Worm (Caenorhabditis elegans): Measurements from ENCODE around the gene nlp-71.
A peak's percentile ranks its signal among the peaks of the same experiment; 100 is the strongest.

Gene nlp-71

ce11 chrIV:6433424-6433823 is 20.0 kb upstream of the nlp-71 start:
- TF ChIP-seq nhr-84 (tag; optimal IDR thresholded peaks at IDR 0.05): no peak
- no peak for TF ChIP-seq efl-1 (optimal IDR thresholded peaks at IDR 0.05)
- TF ChIP-seq efl-1 (GFP tag; optimal IDR thresholded peaks at IDR 0.05 in 1 of 2): peak in 1 of 2 experiments; percentile 63
- peak in 1 of 2 experiments; percentile 18 for TF ChIP-seq lin-35 (GFP tag; optimal IDR thresholded peaks at IDR 0.05)
- no peak for TF ChIP-seq zag-1 (tag; optimal IDR thresholded peaks at IDR 0.05)
- peak; percentile 36 for TF ChIP-seq elt-2 (tag; optimal IDR thresholded peaks at IDR 0.05)
- TF ChIP-seq ceh-88 (GFP tag; IDR thresholded peaks at IDR 0.05): no peak

ce11 chrIV:6432375-6432774 is 19.0 kb upstream of the nlp-71 start:
- no peak for TF ChIP-seq snpc-4 (tag; optimal IDR thresholded peaks at IDR 0.05)
- no peak for TF ChIP-seq irx-1 (tag; optimal IDR thresholded peaks at IDR 0.05)
- peak; percentile 13 for TF ChIP-seq tlp-1 (tag; optimal IDR thresholded peaks at IDR 0.05)
- peak; percentile 40 for TF ChIP-seq elt-2 (tag; optimal IDR thresholded peaks at IDR 0.05)
- no peak for TF ChIP-seq nhr-19 (GFP tag; conservative IDR thresholded peaks at IDR 0.05)

- TF ChIP-seq nhr-76 (tag; optimal IDR thresholded peaks at IDR 0.05) (no peak), lin-14 (GFP tag; optimal IDR thresholded peaks at IDR 0.05) (peak; percentile 5)
Measured at ce11 chrIV:6431582-6431981, 18.2 kb upstream of the nlp-71 start, which contains the start of gene acp-7. Gene acp-7, minus strand, starts transcription at chrIV:6431682.

- no peak for TF ChIP-seq egl-27 (tag; optimal IDR thresholded peaks at IDR 0.05)
- no peak for TF ChIP-seq aly-2 (tag; optimal IDR thresholded peaks at IDR 0.05)
- no peak for TF ChIP-seq unc-130 (tag; optimal IDR thresholded peaks at IDR 0.05)
- peak; percentile 46 for TF ChIP-seq blmp-1 (tag; optimal IDR thresholded peaks at IDR 0.05)
- no peak for TF ChIP-seq sox-4 (tag; optimal IDR thresholded peaks at IDR 0.05)
- TF ChIP-seq efl-1 (optimal IDR thresholded peaks at IDR 0.05): peak in 1 of 2 experiments; percentile 0
- no peak for TF ChIP-seq efl-1 (GFP tag; optimal IDR thresholded peaks at IDR 0.05 in 1 of 2)
- peak; percentile 79 for TF ChIP-seq lin-14 (GFP tag; optimal IDR thresholded peaks at IDR 0.05)
- TF ChIP-seq mab-9 (GFP tag; IDR thresholded peaks at IDR 0.05): no peak
- TF ChIP-seq C34B4.2 (tag; optimal IDR thresholded peaks at IDR 0.05): no peak
- no peak for TF ChIP-seq ztf-4 (tag; optimal IDR thresholded peaks at IDR 0.05)
- TF ChIP-seq nhr-85 (tag): peak; percentile 92
- peak; percentile 22 for TF ChIP-seq tbx-2 (tag; optimal IDR thresholded peaks at IDR 0.05)
- no peak for TF ChIP-seq skn-1 (tag; optimal IDR thresholded peaks at IDR 0.05)
- no peak for TF ChIP-seq jun-1 (tag; optimal IDR thresholded peaks at IDR 0.05)
- no peak for TF ChIP-seq nhr-12 (tag; optimal IDR thresholded peaks at IDR 0.05)
- TF ChIP-seq dpl-1 (GFP tag; optimal IDR thresholded peaks at IDR 0.05): no peak
- TF ChIP-seq grh-1 (GFP tag; IDR thresholded peaks at IDR 0.05): peak; percentile 42; the same call in 1 of the 2 replicates
- no peak for TF ChIP-seq elt-2 (tag; optimal IDR thresholded peaks at IDR 0.05)
- TF ChIP-seq isw-1 (GFP tag; IDR thresholded peaks at IDR 0.05): no peak
- TF ChIP-seq ceh-8 (GFP tag; optimal IDR thresholded peaks at IDR 0.05): no peak
- TF ChIP-seq pqm-1 (tag; optimal IDR thresholded peaks at IDR 0.05): no peak
- TF ChIP-seq sup-37 (GFP tag; optimal IDR thresholded peaks at IDR 0.05): no peak
- TF ChIP-seq snu-23 (GFP tag; optimal IDR thresholded peaks at IDR 0.05): no peak
Measured at ce11 chrIV:6427223-6427622, 13.8 kb upstream of the nlp-71 start.

DNA sequence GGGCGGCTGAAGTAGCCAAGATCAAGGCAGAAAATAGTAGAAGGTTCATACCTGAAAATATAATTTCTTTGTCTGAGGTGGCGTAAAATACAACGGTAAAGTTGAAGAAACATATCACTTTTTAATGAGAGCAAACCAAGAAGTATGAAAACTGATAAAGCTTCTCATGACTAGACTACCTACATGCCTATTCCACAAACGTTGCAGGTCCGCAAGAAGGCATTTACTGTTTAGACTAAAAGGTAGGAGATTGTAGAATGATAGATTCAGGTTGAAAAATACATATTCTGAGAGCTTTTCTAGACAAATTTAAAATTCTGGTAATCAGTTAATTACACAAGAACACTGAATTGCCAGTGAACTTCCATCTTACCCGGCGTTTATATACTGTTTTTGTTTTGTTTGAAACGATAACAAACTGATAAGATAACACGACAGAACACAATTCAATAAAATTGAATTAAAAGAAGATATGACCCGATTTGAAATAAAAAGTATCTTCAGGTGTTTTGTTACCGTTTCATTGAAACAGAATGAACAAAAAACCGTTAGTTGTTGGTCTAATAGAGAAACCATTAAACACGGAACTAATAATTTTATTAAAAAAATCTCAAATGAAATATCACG is 12.8 kb upstream of the nlp-71 start, which contains the start of gene acp-6:
Gene acp-6 (minus strand): TSS at position 51 of the 627 bp plus-strand sequence.
- TF ChIP-seq lir-3 (tag; optimal IDR thresholded peaks at IDR 0.05; ENCODE audit: poor library complexity) (no peak), elt-3 (tag; optimal IDR thresholded peaks at IDR 0.05) (peak in 2 of 6 experiments; percentile 50 to 69)

Measured in whole organism, L1 larva.